Fruit fly (Drosophila melanogaster): Measurements from ENCODE around the gene CG2061.

The CG2061 gene

DNA sequence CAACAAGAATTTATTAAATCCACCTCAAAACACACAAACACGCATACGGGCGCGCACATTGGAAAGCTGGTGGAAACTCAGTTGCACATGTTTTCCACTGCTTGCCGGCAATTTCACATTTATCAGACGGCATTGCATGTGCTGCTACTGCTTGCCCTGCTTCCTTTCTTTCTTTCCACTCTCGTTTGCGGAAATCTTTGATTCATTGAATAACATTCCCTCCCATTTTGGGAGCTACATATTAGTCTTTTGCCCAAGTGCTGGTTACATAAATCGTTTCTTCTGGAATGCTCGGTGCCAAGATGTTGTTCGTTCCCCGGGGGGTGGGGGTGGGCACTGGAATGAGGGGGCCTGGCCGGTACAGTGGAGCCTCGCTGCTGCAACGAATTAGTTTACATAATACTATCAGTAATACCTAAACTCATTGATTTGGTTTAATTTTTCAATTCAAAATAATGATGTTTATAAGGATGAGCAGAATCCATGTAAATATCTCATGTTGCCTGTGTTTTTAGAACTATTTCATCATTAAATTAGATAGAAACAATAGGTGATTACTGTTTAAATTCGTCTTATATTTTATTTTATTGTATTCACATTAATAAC, 16.7 kb downstream of the CG2061 start (continued):
- no peak for TF ChIP-seq CG3847 (GFP tag; IDR thresholded peaks at IDR 0.05)
- TF ChIP-seq Max (GFP tag; optimal IDR thresholded peaks at IDR 0.05): peak; percentile 7
- TF ChIP-seq NFAT (GFP tag; IDR thresholded peaks at IDR 0.05): peak; percentile 29; the same call in 1 of the 2 replicates
- no peak for TF ChIP-seq ash1 (GFP tag; optimal IDR thresholded peaks at IDR 0.05)
- peak; percentile 19; the same call in 1 of the 2 replicates for TF ChIP-seq CG14014 (GFP tag; IDR thresholded peaks at IDR 0.05)
- TF ChIP-seq CG30431 (GFP tag; optimal IDR thresholded peaks at IDR 0.05): no peak
- no peak for TF ChIP-seq CG14050 (GFP tag; IDR thresholded peaks at IDR 0.05)
- TF ChIP-seq CG6254 (GFP tag; optimal IDR thresholded peaks at IDR 0.05): no peak
- peak; percentile 25 for TF ChIP-seq Six4 (GFP tag; optimal IDR thresholded peaks at IDR 0.05)
- TF ChIP-seq ato (GFP tag; IDR thresholded peaks at IDR 0.05; ENCODE audit: partially characterized antibody): no peak
- peak; percentile 14; the same call in 1 of the 2 replicates for TF ChIP-seq CG14441 (GFP tag; IDR thresholded peaks at IDR 0.05)
- TF ChIP-seq cwo (GFP tag; optimal IDR thresholded peaks at IDR 0.05): peak; percentile 5
- peak; percentile 22 for TF ChIP-seq CG18599 (GFP tag; optimal IDR thresholded peaks at IDR 0.05)
- no peak for TF ChIP-seq CG11695 (GFP tag; IDR thresholded peaks at IDR 0.05)
- no peak for TF ChIP-seq CG9727 (GFP tag; optimal IDR thresholded peaks at IDR 0.05)
- TF ChIP-seq HLH3B (GFP tag; IDR thresholded peaks at IDR 0.05): peak; percentile 45
- TF ChIP-seq pzg (GFP tag; optimal IDR thresholded peaks at IDR 0.05): no peak
- no peak for TF ChIP-seq CG6689 (GFP tag; IDR thresholded peaks at IDR 0.05)
- no peak for TF ChIP-seq grn (GFP tag; optimal IDR thresholded peaks at IDR 0.05)
- peak; percentile 53; the same call in 1 of the 2 replicates for TF ChIP-seq CG32532 (GFP tag; IDR thresholded peaks at IDR 0.05)
- no peak for TF ChIP-seq crp (GFP tag; optimal IDR thresholded peaks at IDR 0.05)
- no peak for TF ChIP-seq pan (optimal IDR thresholded peaks at IDR 0.05)
- TF ChIP-seq pan (GFP tag; optimal IDR thresholded peaks at IDR 0.05 in 1 of 2, IDR thresholded peaks at IDR 0.05 in 1 of 2): peak in 1 of 2 experiments; percentile 56
- TF ChIP-seq prd (optimal IDR thresholded peaks at IDR 0.05): no peak
- peak; percentile 36; the same call in 1 of the 3 replicates for TF ChIP-seq prd (GFP tag; IDR thresholded peaks at IDR 0.05)
- TF ChIP-seq CG6683 (GFP tag; optimal IDR thresholded peaks at IDR 0.05): no peak
- TF ChIP-seq C15 (GFP tag; IDR thresholded peaks at IDR 0.05): no peak
- TF ChIP-seq CoRest (tag; optimal IDR thresholded peaks at IDR 0.05): peak; percentile 9
- TF ChIP-seq tgo (GFP tag; IDR thresholded peaks at IDR 0.05): peak; percentile 23; the same call in 1 of the 3 replicates
- TF ChIP-seq scrt (GFP tag; optimal IDR thresholded peaks at IDR 0.05): no peak
- TF ChIP-seq CG12391 (tag; optimal IDR thresholded peaks at IDR 0.05): peak; percentile 23
- TF ChIP-seq sisA (GFP tag; IDR thresholded peaks at IDR 0.05): 0 out of 2 replicates have a peak, but pooled peaks have one; percentile 20
- TF ChIP-seq CG8359 (GFP tag; optimal IDR thresholded peaks at IDR 0.05; ENCODE audit: borderline replicate concordance): no peak
- TF ChIP-seq CG11456 (GFP tag; IDR thresholded peaks at IDR 0.05): 0 out of 3 replicates have a peak, but pooled peaks have one; percentile 23
- TF ChIP-seq ranshi (GFP tag; IDR thresholded peaks at IDR 0.05): 0 out of 2 replicates have a peak, but pooled peaks have one; percentile 13
- TF ChIP-seq al (GFP tag; IDR thresholded peaks at IDR 0.05): no peak
- no peak for TF ChIP-seq Hr78 (GFP tag; optimal IDR thresholded peaks at IDR 0.05)
- peak in 1 of 2 experiments; percentile 89 for TF ChIP-seq insv (GFP tag; optimal IDR thresholded peaks at IDR 0.05)
- peak; percentile 26 for TF ChIP-seq CG4424 (GFP tag; optimal IDR thresholded peaks at IDR 0.05)
- no peak for TF ChIP-seq CG4360 (GFP tag; IDR thresholded peaks at IDR 0.05)
- TF ChIP-seq ind (GFP tag; optimal IDR thresholded peaks at IDR 0.05): peak; percentile 22
- no peak for TF ChIP-seq gsb-n (tag; optimal IDR thresholded peaks at IDR 0.05)
- TF ChIP-seq CG43689 (GFP tag; IDR thresholded peaks at IDR 0.05): no peak
- TF ChIP-seq Sox100B (GFP tag; optimal IDR thresholded peaks at IDR 0.05): no peak
- peak in 1 of 2 experiments; percentile 68 for TF ChIP-seq Dfd (GFP tag; optimal IDR thresholded peaks at IDR 0.05)
- no peak for TF ChIP-seq fu2 (GFP tag; optimal IDR thresholded peaks at IDR 0.05)
- TF ChIP-seq tll (GFP tag; optimal IDR thresholded peaks at IDR 0.05): no peak
- peak in 1 of 2 experiments; percentile 68 for TF ChIP-seq Pdp1 (GFP tag; optimal IDR thresholded peaks at IDR 0.05)
- peak; percentile 12 for TF ChIP-seq tin (GFP tag; optimal IDR thresholded peaks at IDR 0.05)

Measured in whole organism, embryonic.